Fruit fly (Drosophila melanogaster): ENCODE results near the gene CG6040.

The CG6040 gene

DNA sequence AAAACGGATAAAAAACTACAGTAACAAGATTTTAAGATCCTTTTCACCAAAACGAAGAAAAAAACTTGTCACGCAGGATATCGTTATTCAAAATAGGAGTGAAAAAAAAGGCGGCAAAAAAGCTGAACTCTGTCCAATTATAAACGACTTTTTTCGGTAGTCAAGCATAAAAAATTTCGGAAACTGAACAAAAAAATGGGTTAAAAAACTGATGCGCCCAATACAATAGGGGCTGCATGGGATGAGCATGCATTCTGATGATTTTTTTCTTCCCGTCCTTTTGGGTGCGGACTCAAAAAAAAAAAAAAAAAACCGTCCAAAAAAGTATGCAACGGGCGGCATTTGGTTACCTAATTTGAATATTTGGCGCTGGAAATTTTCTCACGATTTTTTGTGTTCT lies 77.8 kb downstream of the CG6040 start:
- TF ChIP-seq usp (GFP tag; optimal IDR thresholded peaks at IDR 0.05), result no peak

DNA sequence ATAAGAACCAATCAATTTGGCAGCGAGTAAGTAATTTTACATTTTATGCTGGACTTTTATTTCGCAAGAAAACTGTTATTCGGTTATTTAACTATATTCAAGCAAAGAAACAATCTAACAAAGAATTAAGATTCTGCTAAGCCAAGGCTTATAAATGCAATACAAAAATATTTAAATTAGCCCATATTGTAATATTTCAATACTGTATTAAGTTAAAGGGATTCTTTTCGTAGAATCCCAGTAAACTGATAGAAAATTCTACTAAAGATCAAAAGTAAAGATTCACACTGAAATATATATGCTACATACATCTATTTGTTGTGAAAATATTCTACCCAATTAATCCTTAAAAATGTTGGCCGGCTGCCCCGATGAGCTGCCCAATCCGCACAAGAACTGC lies 79.9 kb downstream of the CG6040 start, which contains the start of gene CG14282:
TSS of gene CG14282 (plus strand) at position 301 of the 400 bp plus-strand sequence.
- TF ChIP-seq CG8478 (optimal IDR thresholded peaks at IDR 0.05) (no peak), psq (optimal IDR thresholded peaks at IDR 0.05) (no peak), EcR (GFP tag; optimal IDR thresholded peaks at IDR 0.05) (no peak), usp (GFP tag; optimal IDR thresholded peaks at IDR 0.05) (no peak), pan (optimal IDR thresholded peaks at IDR 0.05) (no peak), Dll (optimal IDR thresholded peaks at IDR 0.05) (no peak)

DNA sequence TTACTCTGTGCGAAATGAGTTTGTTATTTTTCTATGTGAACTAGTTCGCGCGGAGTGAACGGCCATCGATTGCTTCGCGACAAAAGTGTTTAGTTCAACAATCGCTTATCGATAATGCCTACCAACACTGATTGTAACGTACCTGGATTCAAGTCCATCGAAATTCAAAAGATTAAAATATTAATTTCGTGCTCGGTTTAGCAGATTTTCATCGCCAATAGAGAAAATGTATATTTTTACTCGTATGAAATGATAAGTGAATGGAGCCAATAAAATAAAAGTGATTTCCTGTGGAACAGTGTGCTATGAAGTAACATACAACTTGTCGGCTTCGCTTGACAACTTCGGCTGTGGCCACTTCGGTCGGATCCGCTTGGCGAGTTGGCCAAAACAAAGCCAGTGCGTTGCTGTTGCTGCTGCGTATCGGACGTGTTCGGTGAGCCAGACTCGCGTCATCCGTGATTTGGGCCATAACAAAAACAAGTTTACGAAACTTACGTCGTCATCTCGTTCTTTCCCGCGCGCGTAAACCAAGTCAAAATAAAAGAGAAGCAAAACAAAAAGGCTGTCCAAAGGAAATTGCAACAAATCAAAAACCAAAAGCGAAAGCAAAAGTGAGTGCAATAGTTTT lies 83.6 kb downstream of the CG6040 start, which contains the start of the genes CG5555 and myd:
TSS of gene CG5555 (minus strand) at position 276 of the 631 bp plus-strand sequence.
TSS of gene myd (plus strand) at position 397 of the 631 bp plus-strand sequence.
- no peak for TF ChIP-seq Dll (optimal IDR thresholded peaks at IDR 0.05)
- TF ChIP-seq psq (optimal IDR thresholded peaks at IDR 0.05), result no peak
- TF ChIP-seq EcR (GFP tag; optimal IDR thresholded peaks at IDR 0.05), result no peak
- TF ChIP-seq usp (GFP tag; optimal IDR thresholded peaks at IDR 0.05), result no peak
- TF ChIP-seq pan (optimal IDR thresholded peaks at IDR 0.05), result no peak
- no peak for TF ChIP-seq CG8478 (optimal IDR thresholded peaks at IDR 0.05)

DNA sequence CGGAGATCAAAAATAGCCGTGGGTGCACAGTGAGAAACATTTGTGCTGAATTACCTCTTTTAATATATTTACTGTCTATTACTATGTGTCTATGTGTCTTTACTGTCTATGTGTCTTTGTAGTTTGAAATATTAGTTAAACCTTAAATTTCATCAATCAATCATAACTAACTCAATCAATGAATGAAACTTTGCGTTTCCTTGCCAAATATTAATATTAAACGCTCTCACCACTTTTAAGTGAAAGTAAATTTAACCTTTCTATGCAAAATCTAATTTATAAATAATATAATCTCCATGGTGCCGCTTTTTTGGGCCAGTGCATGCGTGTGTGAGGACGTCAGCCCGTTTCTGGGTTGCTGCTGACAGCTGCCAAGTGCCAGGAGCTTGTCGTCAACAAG lies 84.5 kb downstream of the CG6040 start:
- no peak for TF ChIP-seq CG8478 (optimal IDR thresholded peaks at IDR 0.05)
- TF ChIP-seq pan (optimal IDR thresholded peaks at IDR 0.05), result no peak
- TF ChIP-seq Dll (optimal IDR thresholded peaks at IDR 0.05), result no peak
- no peak for TF ChIP-seq EcR (GFP tag; optimal IDR thresholded peaks at IDR 0.05)
- no peak for TF ChIP-seq usp (GFP tag; optimal IDR thresholded peaks at IDR 0.05)
- no peak for TF ChIP-seq psq (optimal IDR thresholded peaks at IDR 0.05)

Measured in whole organism.